Worm (Caenorhabditis elegans): ENCODE results near the gene lips-10.

- no peak for TF ChIP-seq flt-1 (GFP tag; IDR thresholded peaks at IDR 0.05)
- no peak for TF ChIP-seq tra-4 (tag; optimal IDR thresholded peaks at IDR 0.05)
- no peak for TF ChIP-seq hnd-1 (tag; optimal IDR thresholded peaks at IDR 0.05)
Observed at ce11 chrII:8449660-8450118, 10.7 kb downstream of the lips-10 start, which contains the start of gene F22B5.4.
